Fruit fly (Drosophila melanogaster) whole organism, embryonic: ENCODE results near the gene RpL10.

Experiments
- CG10147 ChIP-seq: fragments of 200-800 bp; sonication (Bioruptor generic); optimal IDR thresholded peaks from 2 replicates; lab custom pipeline; 2019; ENCODE audit warnings: missing biosample characterization, mild to moderate bottlenecking, missing genetic modification characterization, moderate library complexity
- CG11093 ChIP-seq: fragments of 200-800 bp; sonication (Bioruptor generic); IDR thresholded peaks from 3 replicates; pipeline ENCODE4 v1.3.6; 2022; ENCODE audit warnings: missing biosample characterization, missing genetic modification characterization
- CG13894 ChIP-seq: fragments of 200-800 bp; sonication (Bioruptor generic); optimal IDR thresholded peaks from 3 replicates; lab custom pipeline; 2018; ENCODE audit warnings: missing biosample characterization, mild to moderate bottlenecking, missing genetic modification characterization, moderate library complexity
- CG14441 ChIP-seq: fragments of 200-800 bp; sonication (Bioruptor generic); IDR thresholded peaks from 2 replicates; pipeline ENCODE4 v1.3.6; 2022; ENCODE audit warnings: missing biosample characterization, missing genetic modification characterization
- CG1603 ChIP-seq: fragments of 200-800 bp; sonication (Bioruptor generic); optimal IDR thresholded peaks from 2 replicates; lab custom pipeline; 2019; ENCODE audit warnings: missing biosample characterization, mild to moderate bottlenecking, missing genetic modification characterization, moderate library complexity
- CG1832 ChIP-seq: fragments of 200-800 bp; sonication (Bioruptor generic); optimal IDR thresholded peaks from 2 replicates; lab custom pipeline; 2017; ENCODE audit warnings: missing biosample characterization, mild to moderate bottlenecking, missing genetic modification characterization, inconsistent platforms
- CG18599 ChIP-seq: fragments of 200-800 bp; sonication (Bioruptor generic); optimal IDR thresholded peaks from 3 replicates; lab custom pipeline; 2017; ENCODE audit warnings: missing biosample characterization, missing genetic modification characterization, mild to moderate bottlenecking, moderate library complexity, missing genetic modification reagents
- CG18619 ChIP-seq: fragments of 200-800 bp; sonication (Bioruptor generic); optimal IDR thresholded peaks from 3 replicates; lab custom pipeline; 2017; ENCODE audit warnings: missing biosample characterization, mild to moderate bottlenecking, missing genetic modification characterization
- CG2889 ChIP-seq: fragments of 200-800 bp; sonication (Bioruptor generic); IDR thresholded peaks from 3 replicates; pipeline ENCODE4 v1.3.6; 2022; ENCODE audit warnings: missing biosample characterization, missing genetic modification characterization
- CG32532 ChIP-seq: fragments of 200-800 bp; sonication (Bioruptor generic); IDR thresholded peaks from 2 replicates; pipeline ENCODE4 v1.3.6; 2022; ENCODE audit warnings: missing biosample characterization, missing genetic modification characterization
- CG4707 ChIP-seq: fragments of 200-800 bp; sonication (Bioruptor generic); optimal IDR thresholded peaks from 2 replicates; lab custom pipeline; 2018; ENCODE audit warnings: missing biosample characterization, mild to moderate bottlenecking, missing genetic modification characterization, moderate library complexity
- CG7357 ChIP-seq: fragments of 200-800 bp; sonication (Bioruptor generic); IDR thresholded peaks from 3 replicates; pipeline ENCODE4 v1.3.6; 2022; ENCODE audit warnings: missing biosample characterization, missing genetic modification characterization
- CG7745 ChIP-seq: fragments of 200-800 bp; sonication (Bioruptor generic); optimal IDR thresholded peaks from 2 replicates; lab custom pipeline; 2018; ENCODE audit warnings: missing biosample characterization, mild to moderate bottlenecking, missing genetic modification characterization, moderate library complexity
- CG9817 ChIP-seq: fragments of 200-800 bp; sonication (Bioruptor generic); optimal IDR thresholded peaks from 2 replicates; lab custom pipeline; 2018; ENCODE audit warnings: missing biosample characterization, mild to moderate bottlenecking, missing genetic modification characterization, moderate library complexity
- D19B ChIP-seq: fragments of 200-800 bp; sonication (Bioruptor generic); optimal IDR thresholded peaks from 2 replicates; lab custom pipeline; 2017; ENCODE audit warnings: missing biosample characterization, mild to moderate bottlenecking, missing genetic modification characterization
- Gug ChIP-seq: fragments of 200-800 bp; sonication (Bioruptor generic); IDR thresholded peaks from 4 replicates; pipeline ENCODE4 v1.3.6; 2022; ENCODE audit warnings: missing biosample characterization, missing genetic modification characterization
- H2.0 ChIP-seq: fragments of 200-800 bp; sonication (Bioruptor generic); IDR thresholded peaks from 2 replicates; pipeline ENCODE4 v1.3.6; 2022; ENCODE audit warnings: missing biosample characterization, missing genetic modification characterization
- NK7.1 ChIP-seq: fragments of 200-800 bp; sonication (Bioruptor generic); optimal IDR thresholded peaks from 3 replicates; lab custom pipeline; 2016; ENCODE audit warnings: missing biosample characterization, missing genetic modification characterization
- Ptx1 ChIP-seq: fragments of 200-800 bp; sonication (Bioruptor generic); IDR thresholded peaks from 2 replicates; pipeline ENCODE4 v1.3.6; 2022; ENCODE audit warnings: missing biosample characterization, missing genetic modification characterization
- Rfx ChIP-seq: fragments of 200-800 bp; sonication (Bioruptor generic); IDR thresholded peaks from 2 replicates; pipeline ENCODE4 v1.3.6; 2022; ENCODE audit warnings: missing biosample characterization, missing genetic modification characterization
- Scr ChIP-seq: fragments of 200-800 bp; sonication (Bioruptor generic); IDR thresholded peaks from 2 replicates; pipeline ENCODE4 v1.3.6; 2022; ENCODE audit warnings: missing biosample characterization, missing genetic modification characterization; ENCODE audit not compliant: partially characterized antibody
- Ssrp ChIP-seq: fragments of 200-800 bp; sonication (Bioruptor generic); optimal IDR thresholded peaks from 2 replicates; lab custom pipeline; 2018; ENCODE audit warnings: missing biosample characterization, mild to moderate bottlenecking, missing genetic modification characterization, moderate library complexity
- Usf ChIP-seq: fragments of 200-800 bp; sonication (Bioruptor generic); optimal IDR thresholded peaks from 2 replicates; lab custom pipeline; 2017; ENCODE audit warnings: missing genotype, missing biosample characterization, missing genetic modification characterization
- Xbp1 ChIP-seq: fragments of 200-800 bp; sonication (Bioruptor generic); optimal IDR thresholded peaks from 3 replicates; lab custom pipeline; 2016; ENCODE audit warnings: missing biosample characterization, mild to moderate bottlenecking, missing genetic modification characterization
- ab ChIP-seq: fragments of 200-800 bp; sonication (Bioruptor generic); optimal IDR thresholded peaks from 2 replicates; lab custom pipeline; 2016; ENCODE audit warnings: missing biosample characterization, missing genetic modification characterization
- amos ChIP-seq: fragments of 200-800 bp; sonication (Bioruptor generic); IDR thresholded peaks from 2 replicates; pipeline ENCODE4 v1.3.6; 2022; ENCODE audit warnings: missing biosample characterization, missing genetic modification characterization; ENCODE audit not compliant: partially characterized antibody
- aop ChIP-seq: fragments of 200-800 bp; sonication (Bioruptor generic); IDR thresholded peaks from 2 replicates; pipeline ENCODE4 v1.3.6; 2022; ENCODE audit warnings: missing biosample characterization, missing genetic modification characterization
- bbx ChIP-seq: fragments of 200-800 bp; sonication (Bioruptor generic); IDR thresholded peaks from 2 replicates; pipeline ENCODE4 v1.3.6; 2022; ENCODE audit warnings: missing biosample characterization, missing genetic modification characterization; ENCODE audit not compliant: partially characterized antibody
- btn ChIP-seq: fragments of 200-800 bp; sonication (Bioruptor generic); optimal IDR thresholded peaks from 2 replicates; lab custom pipeline; 2016; ENCODE audit warnings: missing biosample characterization, missing genetic modification characterization
- cwo ChIP-seq: fragments of 200-800 bp; sonication (Bioruptor generic); optimal IDR thresholded peaks from 3 replicates; lab custom pipeline; 2017; ENCODE audit warnings: missing biosample characterization, missing genetic modification characterization, mild to moderate bottlenecking, moderate library complexity, missing genetic modification reagents
- emc ChIP-seq: fragments of 200-800 bp; sonication (Bioruptor generic); optimal IDR thresholded peaks from 2 replicates; lab custom pipeline; 2016; ENCODE audit warnings: missing biosample characterization, missing genetic modification characterization
- eyg ChIP-seq: fragments of 200-800 bp; sonication (Bioruptor generic); optimal IDR thresholded peaks from 3 replicates; lab custom pipeline; 2016; ENCODE audit warnings: missing biosample characterization, missing genetic modification characterization
- fd96Cb ChIP-seq: fragments of 200-800 bp; sonication (Bioruptor generic); optimal IDR thresholded peaks from 2 replicates; lab custom pipeline; 2018; ENCODE audit warnings: missing biosample characterization, mild to moderate bottlenecking, missing genetic modification characterization, moderate library complexity
- gsb ChIP-seq: fragments of 200-800 bp; sonication (Bioruptor generic); IDR thresholded peaks from 2 replicates; pipeline ENCODE4 v1.3.6; 2022; ENCODE audit warnings: missing biosample characterization, missing genetic modification characterization
- jigr1 ChIP-seq: fragments of 200-800 bp; sonication (Bioruptor generic); IDR thresholded peaks from 3 replicates; pipeline ENCODE4 v1.3.6; 2022; ENCODE audit warnings: missing biosample characterization, missing genetic modification characterization
- jumu ChIP-seq: fragments of 200-800 bp; sonication (Bioruptor generic); optimal IDR thresholded peaks from 3 replicates; lab custom pipeline; 2016; ENCODE audit warnings: missing biosample characterization, missing genetic modification characterization
- mam ChIP-seq: fragments of 200-800 bp; sonication (Bioruptor generic); optimal IDR thresholded peaks from 3 replicates; lab custom pipeline; 2016; ENCODE audit warnings: missing biosample characterization, missing genetic modification characterization
- nau ChIP-seq: fragments of 200-800 bp; sonication (Bioruptor generic); optimal IDR thresholded peaks from 3 replicates; lab custom pipeline; 2017; ENCODE audit warnings: missing biosample characterization, mild to moderate bottlenecking, missing genetic modification characterization, missing genetic modification reagents
- onecut ChIP-seq: fragments of 200-800 bp; sonication (Bioruptor generic); IDR thresholded peaks from 2 replicates; pipeline ENCODE4 v1.3.6; 2022; ENCODE audit warnings: missing biosample characterization, missing genetic modification characterization
- org-1 ChIP-seq: fragments of 200-800 bp; sonication (Bioruptor generic); optimal IDR thresholded peaks from 2 replicates; lab custom pipeline; 2017; ENCODE audit warnings: missing biosample characterization, missing genetic modification characterization
- pan ChIP-seq, 4 experiments: fragments of >200 bp in 3 of 4; fragments of 200-800 bp in 1 of 4; sonication (Bioruptor generic) in 1 of 4; optimal IDR thresholded peaks in 3 of 4; IDR thresholded peaks in 1 of 4; 2 replicates each; pipeline versions ENCODE4 v1.3.6 to Lab custom; 2017 to 2022; ENCODE audit warnings: missing biosample characterization in 2 of 4, missing genetic modification characterization in 2 of 4, mixed read lengths in 1 of 4
- pros ChIP-seq: fragments of 200-800 bp; sonication (Bioruptor generic); optimal IDR thresholded peaks from 3 replicates; lab custom pipeline; 2019; ENCODE audit warnings: missing biosample characterization, mild to moderate bottlenecking, missing genetic modification characterization, moderate library complexity
- pum ChIP-seq: fragments of 200-800 bp; sonication (Bioruptor generic); optimal IDR thresholded peaks from 2 replicates; lab custom pipeline; 2016; ENCODE audit warnings: missing biosample characterization, missing genetic modification characterization
- sc ChIP-seq, 3 experiments: fragments of >200 bp in 2 of 3; fragments of 200-800 bp in 1 of 3; sonication (Bioruptor generic) in 1 of 3; optimal IDR thresholded peaks; 2 replicates in 2 of 3; 3 replicates in 1 of 3; lab custom pipeline; 2017; ENCODE audit warnings: mild to moderate bottlenecking in 1 of 3, missing biosample characterization in 1 of 3, missing genetic modification characterization in 1 of 3, missing genetic modification reagents in 1 of 3
- sim ChIP-seq: fragments of 200-800 bp; sonication (Bioruptor generic); IDR thresholded peaks from 2 replicates; pipeline ENCODE4 v1.3.6; 2022; ENCODE audit warnings: missing biosample characterization, missing genetic modification characterization
- sisA ChIP-seq: fragments of 200-800 bp; sonication (Bioruptor generic); IDR thresholded peaks from 2 replicates; pipeline ENCODE4 v1.3.6; 2022; ENCODE audit warnings: missing biosample characterization, missing genetic modification characterization
- sob ChIP-seq: fragments of 200-800 bp; sonication (Bioruptor generic); IDR thresholded peaks from 2 replicates; pipeline ENCODE4 v1.3.6; 2022; ENCODE audit warnings: missing biosample characterization, missing genetic modification characterization
- tio ChIP-seq: fragments of 200-800 bp; sonication (Bioruptor generic); optimal IDR thresholded peaks from 2 replicates; lab custom pipeline; 2017; ENCODE audit warnings: missing biosample characterization, missing genetic modification characterization, inconsistent platforms
- tna ChIP-seq: fragments of 200-800 bp; sonication (Bioruptor generic); IDR thresholded peaks from 2 replicates; pipeline ENCODE4 v1.3.6; 2022; ENCODE audit warnings: missing biosample characterization, missing genetic modification characterization; ENCODE audit not compliant: partially characterized antibody
- vfl ChIP-seq: fragments of 200-800 bp; sonication (Bioruptor generic); optimal IDR thresholded peaks from 2 replicates; lab custom pipeline; 2016; ENCODE audit warnings: missing biosample characterization, missing genetic modification characterization
- yki ChIP-seq: fragments of >200 bp; optimal IDR thresholded peaks from 3 replicates; lab custom pipeline; 2018

Gene RpL10

dm6 chr3L:23095277-23095676 is at the start of gene RpL10 (continued):
- TF ChIP-seq org-1 (GFP tag; lab: Kevin White, UChicago) (no peak), CG2889 (no peak), ab (no peak), Scr (GFP tag; lab: Robert Waterston, UW) (no peak), Gug (GFP tag; lab: Robert Waterston, UW) (no peak), amos (GFP tag; lab: Robert Waterston, UW) (no peak; the same call in 1 of the 2 replicates), yki (no peak), CG10147 (GFP tag; lab: Kevin White, UChicago) (no peak), NK7.1 (GFP tag; lab: Kevin White, UChicago) (no peak), bbx (GFP tag; lab: Robert Waterston, UW) (0 out of 2 replicates have a peak, but pooled peaks have one; percentile 14), cwo (GFP tag; lab: Kevin White, UChicago) (no peak), CG9817 (tag; lab: Kevin White, UChicago) (no peak), nau (GFP tag; lab: Kevin White, UChicago) (peak; percentile 21), gsb (no peak), vfl (GFP tag; lab: Kevin White, UChicago) (no peak), btn (GFP tag; lab: Kevin White, UChicago) (no peak), pan (optimal IDR thresholded peaks at IDR 0.05; lab: Kevin White, UChicago) (no peak), pan (GFP tag; optimal IDR thresholded peaks at IDR 0.05 in 1 of 2, IDR thresholded peaks at IDR 0.05 in 1 of 2) (no peak), sisA (no peak), sob (GFP tag; lab: Robert Waterston, UW) (no peak), H2.0 (GFP tag; lab: Robert Waterston, UW) (no peak), aop (GFP tag; lab: Robert Waterston, UW) (no peak), CG1603 (tag; lab: Kevin White, UChicago) (peak; percentile 100), CG7745 (no peak), pros (GFP tag; lab: Kevin White, UChicago) (no peak), jigr1 (GFP tag; lab: Robert Waterston, UW) (no peak), CG4707 (peak; percentile 43), CG11093 (no peak), Ssrp (peak; percentile 2), CG13894 (tag; lab: Kevin White, UChicago) (no peak), fd96Cb (tag; lab: Kevin White, UChicago) (no peak), sc (optimal IDR thresholded peaks at IDR 0.05; lab: Kevin White, UChicago) (no peak), sc (GFP tag; optimal IDR thresholded peaks at IDR 0.05; lab: Kevin White, UChicago) (no peak), mam (GFP tag; lab: Kevin White, UChicago) (peak; percentile 40), CG14441 (no peak), CG18599 (GFP tag; lab: Kevin White, UChicago) (no peak), sim (no peak), CG7357 (GFP tag; lab: Robert Waterston, UW) (peak; percentile 91), Ptx1 (no peak), CG18619 (GFP tag; lab: Kevin White, UChicago) (peak; percentile 33), emc (GFP tag; lab: Kevin White, UChicago) (no peak), CG1832 (GFP tag; lab: Kevin White, UChicago) (no peak), D19B (GFP tag; lab: Kevin White, UChicago) (peak; percentile 31), jumu (GFP tag; lab: Kevin White, UChicago) (no peak), Xbp1 (GFP tag; lab: Kevin White, UChicago) (peak; percentile 58), onecut (peak; percentile 58), tio (GFP tag; lab: Kevin White, UChicago) (no peak), CG32532 (GFP tag; lab: Robert Waterston, UW) (no peak; the same call in 1 of the 2 replicates), Usf (no peak), tna (GFP tag; lab: Robert Waterston, UW) (no peak), pum (no peak), eyg (GFP tag; lab: Kevin White, UChicago) (peak; percentile 39), Rfx (no peak; the same call in 1 of the 2 replicates)
